Worm (Caenorhabditis elegans) whole organism, L4 larva: ENCODE results near the gene clec-2.

Experiments used
- F26F4.8 ChIP-seq: fragments of 200-800 bp; sonication (Bioruptor generic); conservative IDR thresholded peaks from 2 replicates; pipeline ENCODE4 v1.3.6; 2022; ENCODE audit warnings: missing genetic modification characterization, missing compliant biosample characterization
- F37D6.2 ChIP-seq: sonication (generic microtip); optimal IDR thresholded peaks from 2 replicates; lab custom pipeline; 2016; ENCODE audit warnings: mild to moderate bottlenecking, missing genetic modification characterization, missing compliant biosample characterization
- F44E2.7 ChIP-seq: fragments of 200-800 bp; sonication (Bioruptor generic); IDR thresholded peaks from 2 replicates; pipeline ENCODE4 v2.1.2; 2022; ENCODE audit warnings: missing genetic modification characterization, missing compliant biosample characterization
- R02D3.7 ChIP-seq: fragments of 150-350 bp; sonication (generic microtip); optimal IDR thresholded peaks from 3 replicates; lab custom pipeline; 2014; ENCODE audit warnings: missing biosample characterization, missing genetic modification characterization
- T20F7.1 ChIP-seq: fragments of 200-800 bp; sonication (Bioruptor generic); optimal IDR thresholded peaks from 2 replicates; lab custom pipeline; 2018; ENCODE audit warnings: mild to moderate bottlenecking, missing genetic modification characterization, missing compliant biosample characterization
- T26A8.4 ChIP-seq: fragments of 200-800 bp; sonication (Bioruptor generic); IDR thresholded peaks from 2 replicates; pipeline ENCODE4 v1.3.6; 2022; ENCODE audit warnings: missing genetic modification characterization, missing compliant biosample characterization
- Y105C5A.15 ChIP-seq: fragments of 200-800 bp; sonication (Bioruptor generic); IDR thresholded peaks from 2 replicates; pipeline ENCODE4 v1.3.6; 2022; ENCODE audit warnings: missing genetic modification characterization, missing compliant biosample characterization
- Y48G9A.11 ChIP-seq: fragments of 200-800 bp; sonication (Bioruptor generic); IDR thresholded peaks from 2 replicates; pipeline ENCODE4 v1.3.6; 2022; ENCODE audit warnings: missing genetic modification reagents, missing genetic modification characterization, missing compliant biosample characterization
- aly-2 ChIP-seq: sonication (generic microtip); optimal IDR thresholded peaks from 2 replicates; lab custom pipeline; 2018; ENCODE audit warnings: missing biosample characterization, missing genetic modification characterization
- ama-1 ChIP-seq: fragments of 150-350 bp; optimal IDR thresholded peaks from 2 replicates; lab custom pipeline; 2014; ENCODE audit warnings: inconsistent platforms, mixed read lengths
- arid-1 ChIP-seq: fragments of 200-800 bp; sonication (Bioruptor generic); conservative IDR thresholded peaks from 2 replicates; pipeline ENCODE4 v1.3.6; 2022; ENCODE audit warnings: missing genetic modification reagents, missing genetic modification characterization, missing compliant biosample characterization
- ceh-20 ChIP-seq: fragments of 200-800 bp; sonication (Bioruptor generic); IDR thresholded peaks from 2 replicates; pipeline ENCODE4 v1.3.6; 2022; ENCODE audit warnings: missing genetic modification reagents, missing genetic modification characterization, missing compliant biosample characterization
- ceh-32 ChIP-seq: sonication (generic microtip); optimal IDR thresholded peaks from 2 replicates; lab custom pipeline; 2016; ENCODE audit warnings: mild to moderate bottlenecking, missing genetic modification characterization, missing compliant biosample characterization; ENCODE audit not compliant: poor library complexity
- ceh-44 ChIP-seq: fragments of 200-800 bp; sonication (Bioruptor generic); IDR thresholded peaks from 2 replicates; pipeline ENCODE4 v1.3.6; 2022; ENCODE audit warnings: missing genetic modification reagents, missing genetic modification characterization, missing compliant biosample characterization
- ctbp-1 ChIP-seq: fragments of 200-800 bp; sonication (Bioruptor generic); IDR thresholded peaks from 2 replicates; pipeline ENCODE4 v1.3.6; 2022; ENCODE audit warnings: missing genetic modification reagents, missing genetic modification characterization, missing compliant biosample characterization
- daf-8 ChIP-seq: fragments of 200-800 bp; sonication (Bioruptor generic); IDR thresholded peaks from 2 replicates; pipeline ENCODE4 v1.3.6; 2022; ENCODE audit warnings: missing genetic modification characterization, missing compliant biosample characterization
- dmd-6 ChIP-seq: fragments of 200-800 bp; sonication (Bioruptor generic); IDR thresholded peaks from 2 replicates; pipeline ENCODE4 v1.3.6; 2022; ENCODE audit warnings: missing genetic modification reagents, missing genetic modification characterization, missing compliant biosample characterization
- dmd-8 ChIP-seq: fragments of 200-800 bp; sonication (Bioruptor generic); IDR thresholded peaks from 2 replicates; pipeline ENCODE4 v1.3.6; 2022; ENCODE audit warnings: missing genetic modification characterization, missing compliant biosample characterization
- dpl-1 ChIP-seq: fragments of 150-350 bp; optimal IDR thresholded peaks from 2 replicates; lab custom pipeline; 2014; ENCODE audit warnings: missing biosample characterization, missing genetic modification reagents, missing genetic modification characterization
- duxl-1 ChIP-seq: sonication (generic microtip); optimal IDR thresholded peaks from 2 replicates; lab custom pipeline; 2016; ENCODE audit warnings: mild to moderate bottlenecking, missing genetic modification characterization, moderate library complexity, missing compliant biosample characterization; ENCODE audit not compliant: poor library complexity
- dve-1 ChIP-seq: sonication (generic microtip); optimal IDR thresholded peaks from 2 replicates; lab custom pipeline; 2017; ENCODE audit warnings: antibody characterized with exemption, mild to moderate bottlenecking, missing genetic modification characterization, missing compliant biosample characterization; ENCODE audit not compliant: insufficient read depth
- egl-27 ChIP-seq: sonication (generic microtip); optimal IDR thresholded peaks from 3 replicates; lab custom pipeline; 2017; ENCODE audit warnings: missing biosample characterization, missing genetic modification reagents, missing genetic modification characterization
- egl-43 ChIP-seq: fragments of 200-800 bp; sonication (Bioruptor generic); IDR thresholded peaks from 2 replicates; pipeline ENCODE4 v1.3.6; 2022; ENCODE audit warnings: missing genetic modification reagents, missing genetic modification characterization, missing compliant biosample characterization
- fkh-10 ChIP-seq: fragments of 150-350 bp; optimal IDR thresholded peaks from 2 replicates; lab custom pipeline; 2014; ENCODE audit warnings: missing biosample characterization, missing genetic modification reagents, missing genetic modification characterization
- hlh-30 ChIP-seq: sonication (generic microtip); optimal IDR thresholded peaks from 2 replicates; lab custom pipeline; 2017; ENCODE audit warnings: antibody characterized with exemption, mild to moderate bottlenecking, missing genetic modification characterization, missing compliant biosample characterization; ENCODE audit not compliant: insufficient read depth
- hmg-1.1 ChIP-seq: fragments of 200-800 bp; sonication (Bioruptor generic); IDR thresholded peaks from 2 replicates; pipeline ENCODE4 v1.3.6; 2022; ENCODE audit warnings: missing genetic modification reagents, missing genetic modification characterization, missing compliant biosample characterization
- jun-1 ChIP-seq: fragments of 150-350 bp; optimal IDR thresholded peaks from 2 replicates; lab custom pipeline; 2014; ENCODE audit warnings: missing biosample characterization, missing genetic modification reagents, missing genetic modification characterization
- lin-13 ChIP-seq: fragments of 150-350 bp; optimal IDR thresholded peaks from 2 replicates; lab custom pipeline; 2014; ENCODE audit warnings: missing biosample characterization, missing genetic modification reagents, missing genetic modification characterization
- lin-38 ChIP-seq: fragments of 200-800 bp; sonication (Bioruptor generic); IDR thresholded peaks from 2 replicates; pipeline ENCODE4 v1.3.6; 2022; ENCODE audit warnings: missing genetic modification reagents, missing genetic modification characterization, missing compliant biosample characterization
- lsy-2 ChIP-seq, 2 experiments: fragments of 150-350 bp in 1 of 2; sonication (generic microtip) in 1 of 2; optimal IDR thresholded peaks; 2 replicates each; lab custom pipeline; 2014 to 2017; ENCODE audit warnings: missing biosample characterization in 2 of 2, missing genetic modification characterization in 2 of 2
- mdl-1 ChIP-seq, 2 experiments: fragments of 150-350 bp in 1 of 2; sonication (generic microtip) in 1 of 2; optimal IDR thresholded peaks; 2 replicates each; lab custom pipeline; 2014 to 2017; ENCODE audit warnings: missing biosample characterization in 2 of 2, missing genetic modification characterization in 2 of 2
- mdt-29 ChIP-seq: fragments of 200-800 bp; sonication (Bioruptor generic); IDR thresholded peaks from 2 replicates; pipeline ENCODE4 v1.3.6; 2022; ENCODE audit warnings: missing genetic modification reagents, missing genetic modification characterization, missing compliant biosample characterization
- mep-1 ChIP-seq: fragments of 150-350 bp; sonication (generic microtip); optimal IDR thresholded peaks from 3 replicates; lab custom pipeline; 2014; ENCODE audit warnings: missing biosample characterization, missing genetic modification characterization
- mxl-2 ChIP-seq: fragments of 200-800 bp; sonication (Bioruptor generic); conservative IDR thresholded peaks from 2 replicates; pipeline ENCODE4 v1.3.6; 2022; ENCODE audit warnings: missing genetic modification reagents, missing genetic modification characterization, missing compliant biosample characterization
- mxl-3 ChIP-seq: fragments of 200-800 bp; sonication (Bioruptor generic); optimal IDR thresholded peaks from 2 replicates; lab custom pipeline; 2018; ENCODE audit warnings: mild to moderate bottlenecking, missing genetic modification characterization, missing compliant biosample characterization
- nhr-10 ChIP-seq: fragments of 150-350 bp; optimal IDR thresholded peaks from 2 replicates; lab custom pipeline; 2014; ENCODE audit warnings: missing biosample characterization, missing genetic modification characterization
- nhr-111 ChIP-seq: fragments of 200-800 bp; sonication (Bioruptor generic); optimal IDR thresholded peaks from 2 replicates; lab custom pipeline; 2018; ENCODE audit warnings: mild to moderate bottlenecking, missing genetic modification characterization, missing compliant biosample characterization
- nhr-25 ChIP-seq: sonication (generic microtip); optimal IDR thresholded peaks from 2 replicates; lab custom pipeline; 2017; ENCODE audit warnings: missing genetic modification characterization, mild to moderate bottlenecking, missing compliant biosample characterization, antibody characterized with exemption, moderate library complexity, borderline replicate concordance; ENCODE audit not compliant: insufficient read depth
- nhr-42 ChIP-seq: fragments of 200-800 bp; sonication (Bioruptor generic); IDR thresholded peaks from 2 replicates; pipeline ENCODE4 v1.3.6; 2022; ENCODE audit warnings: missing genetic modification characterization, missing compliant biosample characterization
- nhr-48 ChIP-seq: sonication (generic microtip); optimal IDR thresholded peaks from 2 replicates; lab custom pipeline; 2016; ENCODE audit warnings: mild to moderate bottlenecking, missing genetic modification characterization, missing compliant biosample characterization
- rbr-2 ChIP-seq: sonication (generic microtip); optimal IDR thresholded peaks from 2 replicates; lab custom pipeline; 2016; ENCODE audit warnings: missing genotype, missing genetic modification characterization, missing compliant biosample characterization
- sdz-12 ChIP-seq: fragments of 200-800 bp; sonication (Bioruptor generic); optimal IDR thresholded peaks from 2 replicates; lab custom pipeline; 2018; ENCODE audit warnings: mild to moderate bottlenecking, missing genetic modification characterization, missing compliant biosample characterization
- set-16 ChIP-seq: fragments of 200-800 bp; sonication (Bioruptor generic); IDR thresholded peaks from 2 replicates; pipeline ENCODE4 v1.3.6; 2022; ENCODE audit warnings: missing genetic modification reagents, missing genetic modification characterization, missing compliant biosample characterization
- spr-3 ChIP-seq: fragments of 200-800 bp; sonication (Bioruptor generic); optimal IDR thresholded peaks from 2 replicates; lab custom pipeline; 2018; ENCODE audit warnings: mild to moderate bottlenecking, missing genetic modification characterization, missing compliant biosample characterization
- tag-97 ChIP-seq: fragments of 200-800 bp; sonication (Bioruptor generic); IDR thresholded peaks from 2 replicates; pipeline ENCODE4 v1.3.6; 2022; ENCODE audit warnings: missing genetic modification characterization, missing compliant biosample characterization
- tra-1 ChIP-seq: fragments of 200-800 bp; sonication (Bioruptor generic); IDR thresholded peaks from 2 replicates; pipeline ENCODE4 v1.3.6; 2022; ENCODE audit warnings: missing genetic modification reagents, missing genetic modification characterization, missing compliant biosample characterization
- unc-62 ChIP-seq, 3 experiments: fragments of 150-350 bp in 1 of 3; sonication (generic microtip); optimal IDR thresholded peaks in 2 of 3; peaks in 1 of 3; 1 replicate in 1 of 3; 2 replicates in 2 of 3; lab custom pipeline; 2014 to 2017; ENCODE audit warnings: missing biosample characterization in 3 of 3, missing genetic modification characterization in 3 of 3, missing genetic modification reagents in 3 of 3, missing genotype in 1 of 3
- vab-7 ChIP-seq: fragments of 200-800 bp; sonication (Bioruptor generic); IDR thresholded peaks from 2 replicates; pipeline ENCODE4 v1.3.6; 2022; ENCODE audit warnings: missing genetic modification reagents, missing genetic modification characterization, missing compliant biosample characterization
- zip-2 ChIP-seq: fragments of 150-350 bp; optimal IDR thresholded peaks from 2 replicates; lab custom pipeline; 2014; ENCODE audit warnings: missing biosample characterization, missing genetic modification characterization
- ztf-11 ChIP-seq: fragments of 150-350 bp; optimal IDR thresholded peaks from 2 replicates; lab custom pipeline; 2014; ENCODE audit warnings: missing biosample characterization, missing genetic modification characterization

clec-2 gene

DNA sequence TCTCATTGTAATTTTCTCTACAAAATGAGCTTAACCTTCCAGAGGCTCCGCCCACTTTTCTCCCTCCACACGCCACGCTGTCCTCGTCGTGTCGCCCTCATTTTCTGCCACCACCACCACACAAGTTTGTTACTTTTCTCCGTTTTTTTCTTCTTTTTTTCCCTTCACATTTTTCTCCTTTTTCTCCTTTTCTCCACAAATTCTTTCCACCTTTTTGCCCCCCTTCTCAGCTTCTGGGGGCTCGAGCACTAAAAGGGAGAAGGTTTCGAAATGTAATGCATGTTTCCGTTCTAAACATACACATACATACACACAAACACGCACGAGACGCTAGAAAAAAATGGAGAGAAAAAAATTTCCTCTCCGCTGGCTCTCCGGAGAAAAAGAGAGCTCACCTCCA is 46.6 kb downstream of the clec-2 start, which contains the start of gene nhr-88:
TSS of gene nhr-88 (plus strand) at position 43 of the 400 bp plus-strand sequence.
- 0 out of 2 replicates have a peak, but pooled peaks have one; percentile 9 for TF ChIP-seq nhr-42 (GFP tag; lab: Robert Waterston, UW)
- no peak for TF ChIP-seq nhr-25
- TF ChIP-seq duxl-1 (tag; lab: Kevin White, UChicago): no peak
- no peak for TF ChIP-seq nhr-111 (GFP tag; lab: Kevin White, UChicago)
- TF ChIP-seq mep-1 (tag; lab: Kevin White, UChicago): peak; percentile 45
- peak; percentile 43; the same call in 1 of the 2 replicates for TF ChIP-seq T26A8.4 (GFP tag; lab: Robert Waterston, UW)
- peak; percentile 58 for TF ChIP-seq hmg-1.1
- 0 out of 2 replicates have a peak, but pooled peaks have one; percentile 70 for TF ChIP-seq egl-43 (GFP tag; lab: Robert Waterston, UW)
- peak in 1 of 2 experiments; percentile 57 for TF ChIP-seq lsy-2 (tag; optimal IDR thresholded peaks at IDR 0.05; lab: Kevin White, UChicago)
- no peak for TF ChIP-seq Y48G9A.11 (GFP tag; lab: Robert Waterston, UW)
- TF ChIP-seq hlh-30 (tag; lab: Kevin White, UChicago): peak; percentile 56
- TF ChIP-seq mxl-3: no peak
- TF ChIP-seq ama-1 (lab: Kevin White, UChicago): peak; percentile 62
- TF ChIP-seq lin-38: no peak
- no peak for TF ChIP-seq R02D3.7 (tag; lab: Kevin White, UChicago)
- peak; percentile 47 for TF ChIP-seq sdz-12 (GFP tag; lab: Kevin White, UChicago)
- no peak for TF ChIP-seq F37D6.2 (tag; lab: Kevin White, UChicago)
- TF ChIP-seq nhr-48: peak; percentile 2
- TF ChIP-seq ctbp-1 (GFP tag; lab: Robert Waterston, UW): 0 out of 2 replicates have a peak, but pooled peaks have one; percentile 45
- TF ChIP-seq spr-3: peak; percentile 8
- no peak for TF ChIP-seq arid-1 (GFP tag; lab: Robert Waterston, UW)
- TF ChIP-seq dpl-1 (GFP tag; lab: Kevin White, UChicago): no peak
- peak; percentile 14; the same call in 1 of the 2 replicates for TF ChIP-seq dmd-6 (GFP tag; lab: Robert Waterston, UW)
- no peak for TF ChIP-seq F44E2.7 (GFP tag; lab: Robert Waterston, UW)
- TF ChIP-seq daf-8 (GFP tag; lab: Robert Waterston, UW): no peak
- TF ChIP-seq vab-7 (GFP tag; lab: Robert Waterston, UW): peak; percentile 51; the same call in 1 of the 2 replicates
- TF ChIP-seq lin-13 (GFP tag; lab: Kevin White, UChicago): no peak
- 0 out of 2 replicates have a peak, but pooled peaks have one; percentile 14 for TF ChIP-seq mdt-29
- no peak for TF ChIP-seq ceh-32 (tag; lab: Kevin White, UChicago)
- TF ChIP-seq ceh-44 (GFP tag; lab: Robert Waterston, UW): no peak
- TF ChIP-seq set-16 (GFP tag; lab: Robert Waterston, UW): peak; percentile 13; the same call in 1 of the 2 replicates
- TF ChIP-seq jun-1 (tag; lab: Kevin White, UChicago): no peak
- TF ChIP-seq aly-2: no peak
- no peak for TF ChIP-seq Y105C5A.15 (GFP tag; lab: Robert Waterston, UW)
- TF ChIP-seq rbr-2 (tag; lab: Kevin White, UChicago): peak; percentile 39
- no peak for TF ChIP-seq mxl-2
- peak; percentile 33 for TF ChIP-seq dve-1
- no peak for TF ChIP-seq tag-97
- TF ChIP-seq egl-27 (tag; lab: Kevin White, UChicago): no peak
- TF ChIP-seq F26F4.8: no peak
- TF ChIP-seq T20F7.1: no peak
- no peak for TF ChIP-seq zip-2
- TF ChIP-seq fkh-10 (GFP tag; lab: Kevin White, UChicago): peak; percentile 69
- TF ChIP-seq unc-62 (GFP tag; optimal IDR thresholded peaks at IDR 0.05 in 1 of 2; lab: Kevin White, UChicago): peak in 1 of 2 experiments; percentile 43
- no peak for TF ChIP-seq unc-62 (tag; optimal IDR thresholded peaks at IDR 0.05; lab: Kevin White, UChicago)
- TF ChIP-seq nhr-10 (tag; lab: Kevin White, UChicago): no peak
- TF ChIP-seq ceh-20 (GFP tag; lab: Robert Waterston, UW): peak; percentile 26; the same call in 1 of the 2 replicates
- TF ChIP-seq dmd-8: no peak
- no peak for TF ChIP-seq ztf-11
- TF ChIP-seq mdl-1 (tag; optimal IDR thresholded peaks at IDR 0.05; lab: Kevin White, UChicago): peak in 1 of 2 experiments; percentile 4
- TF ChIP-seq tra-1: no peak
